Worm (Caenorhabditis elegans) whole organism, dauer: ENCODE data around the gene ehs-1.

Source experiments
- unc-62 ChIP-seq: sonication (generic microtip); optimal IDR thresholded peaks from 2 replicates; lab custom pipeline; 2017; ENCODE audit warnings: missing biosample characterization, missing genetic modification reagents, missing genetic modification characterization

ehs-1 gene

ce11 chrII:5841053-5841547 is 20.6 kb downstream of the ehs-1 start, which contains the start of gene lec-5:
TSS of gene lec-5 (minus strand) at chrII:5841103.
- no peak for TF ChIP-seq unc-62

DNA sequence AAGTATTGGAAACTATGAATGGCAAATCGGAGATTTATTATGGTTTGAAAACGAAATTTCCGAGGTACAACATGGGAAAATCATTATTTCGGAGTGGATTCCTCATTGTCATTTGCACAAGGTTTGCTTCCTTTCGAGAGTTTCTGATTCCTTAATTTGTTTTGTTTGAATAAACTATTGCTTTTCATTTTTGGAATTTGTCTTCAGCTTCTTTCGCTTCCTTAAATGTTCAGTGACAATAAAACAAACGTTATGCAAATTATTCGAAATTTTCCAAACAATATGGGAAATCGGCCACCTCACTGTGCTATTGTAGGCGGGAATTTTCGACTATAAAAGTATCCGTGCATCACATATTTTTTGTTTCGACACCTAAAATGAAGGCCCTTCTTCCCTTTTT is 21.4 kb downstream of the ehs-1 start, which contains the start of gene nep-25:
TSS of gene nep-25 (plus strand) at position 375 of the 400 bp plus-strand sequence.
- TF ChIP-seq unc-62, result no peak

ce11 chrII:5844694-5845129 is 24.2 kb downstream of the ehs-1 start:
- TF ChIP-seq unc-62, result peak; percentile 52

DNA sequence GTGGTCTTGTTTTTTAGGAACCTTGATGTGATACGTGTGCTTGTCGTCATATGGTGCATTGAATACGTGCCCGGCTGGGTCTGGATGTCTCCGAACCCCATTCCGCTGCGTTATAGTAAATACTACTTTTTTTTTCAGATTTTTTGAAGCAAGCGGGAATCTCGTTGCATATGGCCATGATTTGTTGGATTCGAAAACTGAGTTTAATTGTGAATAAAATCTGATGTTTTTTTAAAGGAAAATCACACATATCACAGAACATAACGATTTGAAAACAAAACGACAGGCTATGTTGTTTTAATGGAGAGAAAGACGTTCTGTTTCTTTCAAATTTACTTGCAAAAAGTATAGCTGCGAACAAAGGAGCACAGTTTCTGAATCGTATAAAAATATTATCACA is 24.9 kb downstream of the ehs-1 start, which contains the start of the genes ZK1248.17 and H41C03.3:
TSS of gene ZK1248.17 (minus strand) at position 101 of the 400 bp plus-strand sequence.
TSS of gene H41C03.3 (plus strand) at position 337 of the 400 bp plus-strand sequence.
- TF ChIP-seq unc-62, result no peak

ce11 chrII:5846181-5846580 is 25.7 kb downstream of the ehs-1 start:
- TF ChIP-seq unc-62, result no peak

ce11 chrII:5852007-5852406 is 31.5 kb downstream of the ehs-1 start, which contains the start of gene H41C03.2:
TSS of gene H41C03.2 (minus strand) at chrII:5852107.
- TF ChIP-seq unc-62, result no peak

DNA sequence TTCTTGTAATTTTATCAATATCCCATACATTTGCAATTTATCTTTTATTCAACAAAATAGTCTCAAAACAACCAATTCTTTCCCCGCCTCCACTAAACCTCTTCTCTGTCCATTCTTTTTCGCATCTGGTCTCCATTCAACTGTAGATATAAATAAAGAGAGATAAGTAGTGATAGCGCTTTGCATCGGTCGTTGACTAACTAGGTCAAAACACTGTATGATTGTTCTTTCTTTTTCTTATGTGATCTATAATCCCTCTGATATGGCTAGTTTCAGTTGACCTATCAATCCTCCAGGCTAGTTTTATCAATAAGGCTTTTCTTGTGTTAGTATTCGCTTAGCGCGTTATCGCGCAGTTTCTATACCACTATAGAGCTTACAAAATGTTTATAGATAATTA is 32.7 kb downstream of the ehs-1 start:
- no peak for TF ChIP-seq unc-62

DNA sequence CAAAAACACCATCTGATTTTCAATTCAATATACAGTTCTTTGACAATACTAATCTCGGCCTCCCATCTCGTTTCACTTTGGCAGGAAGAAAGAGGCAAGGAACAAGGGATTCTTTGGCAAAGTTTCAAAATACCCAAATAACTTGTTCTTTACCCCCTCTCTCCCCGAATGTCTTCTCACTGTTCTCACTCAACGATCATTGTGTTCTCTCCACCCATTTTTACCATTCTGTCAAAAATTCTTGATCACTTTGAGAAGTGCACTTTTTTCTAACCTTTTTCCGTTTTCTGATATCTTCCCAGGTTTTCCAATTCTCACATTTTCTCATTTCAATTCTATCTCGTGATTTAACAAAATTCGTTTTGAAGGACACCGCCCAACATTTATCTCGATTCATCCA is 33.6 kb downstream of the ehs-1 start, which contains the start of gene H41C03.1:
TSS of gene H41C03.1 (plus strand) at position 301 of the 400 bp plus-strand sequence.
- TF ChIP-seq unc-62, result no peak

ce11 chrII:5858322-5858721 is 37.8 kb downstream of the ehs-1 start, which contains the start of gene F55C12.4:
TSS of gene F55C12.4 (minus strand) at chrII:5858422.
- no peak for TF ChIP-seq unc-62

ce11 chrII:5860621-5861020 is 40.1 kb downstream of the ehs-1 start:
- no peak for TF ChIP-seq unc-62

- TF ChIP-seq unc-62, result no peak
These were observed 43.4 kb downstream of the ehs-1 start, which contains the start of gene tag-234 for ce11 chrII:5863893-5864292. TSS of gene tag-234 (plus strand) at chrII:5864193.

ce11 chrII:5865405-5866308 is 45.1 kb downstream of the ehs-1 start, which contains the start of gene F55C12.19:
TSS of gene F55C12.19 (plus strand) at chrII:5866139.
- no peak for TF ChIP-seq unc-62

- no peak for TF ChIP-seq unc-62
These were observed 46.4 kb downstream of the ehs-1 start for ce11 chrII:5866920-5867319.

ce11 chrII:5871508-5871907 is 51.0 kb downstream of the ehs-1 start:
- no peak for TF ChIP-seq unc-62

ce11 chrII:5872414-5872813 is 51.9 kb downstream of the ehs-1 start:
- no peak for TF ChIP-seq unc-62
